Fruit fly (Drosophila melanogaster) whole organism, embryonic: Measurements from ENCODE around the gene CG31139.

Experiments
- Abd-B ChIP-seq: fragments of 200-800 bp; sonication (Bioruptor generic); optimal IDR thresholded peaks from 2 replicates; lab custom pipeline; 2018; ENCODE audit warnings: missing biosample characterization, mild to moderate bottlenecking, missing genetic modification characterization, moderate library complexity
- BtbVII ChIP-seq: fragments of 200-800 bp; sonication (Bioruptor generic); optimal IDR thresholded peaks from 3 replicates; lab custom pipeline; 2017; ENCODE audit warnings: missing biosample characterization, mild to moderate bottlenecking, missing genetic modification characterization
- CG14710 ChIP-seq: fragments of 200-800 bp; sonication (Bioruptor generic); optimal IDR thresholded peaks from 3 replicates; lab custom pipeline; 2019; ENCODE audit warnings: missing biosample characterization, mild to moderate bottlenecking, missing genetic modification characterization, moderate library complexity
- CG1529 ChIP-seq: fragments of 200-800 bp; sonication (Bioruptor generic); optimal IDR thresholded peaks from 3 replicates; lab custom pipeline; 2018; ENCODE audit warnings: missing biosample characterization, missing genetic modification characterization
- CG1602 ChIP-seq: fragments of 200-800 bp; sonication (Bioruptor generic); optimal IDR thresholded peaks from 3 replicates; lab custom pipeline; 2016; ENCODE audit warnings: missing biosample characterization, missing genetic modification characterization
- CG1647 ChIP-seq: fragments of 200-800 bp; sonication (Bioruptor generic); optimal IDR thresholded peaks from 3 replicates; lab custom pipeline; 2016; ENCODE audit warnings: missing biosample characterization, missing genetic modification characterization
- CG1792 ChIP-seq: fragments of 200-800 bp; sonication (Bioruptor generic); optimal IDR thresholded peaks from 2 replicates; lab custom pipeline; 2016; ENCODE audit warnings: missing biosample characterization, missing genetic modification characterization
- CG2129 ChIP-seq: fragments of 200-800 bp; sonication (Bioruptor generic); IDR thresholded peaks from 2 replicates; pipeline ENCODE4 v1.3.6; 2022; ENCODE audit warnings: missing biosample characterization, missing genetic modification characterization; ENCODE audit not compliant: partially characterized antibody
- CG34422 ChIP-seq: fragments of 200-800 bp; sonication (Bioruptor generic); IDR thresholded peaks from 3 replicates; pipeline ENCODE4 v1.3.6; 2022; ENCODE audit warnings: missing biosample characterization, missing genetic modification characterization
- CG3726 ChIP-seq: fragments of 200-800 bp; sonication (Bioruptor generic); IDR thresholded peaks from 3 replicates; pipeline ENCODE4, ENCODE4 v1.3.6; 2022; ENCODE audit warnings: missing biosample characterization, missing genetic modification characterization
- CG4404 ChIP-seq: fragments of 200-800 bp; sonication (Bioruptor generic); IDR thresholded peaks from 2 replicates; pipeline ENCODE4 v1.3.6; 2022; ENCODE audit warnings: missing biosample characterization, missing genetic modification characterization
- CG4730 ChIP-seq: fragments of 200-800 bp; sonication (Bioruptor generic); IDR thresholded peaks from 2 replicates; pipeline ENCODE4 v1.3.6; 2022; ENCODE audit warnings: missing biosample characterization, missing genetic modification characterization
- CG6813 ChIP-seq: fragments of 200-800 bp; sonication (Bioruptor generic); optimal IDR thresholded peaks from 2 replicates; lab custom pipeline; 2017; ENCODE audit warnings: missing biosample characterization, missing genetic modification characterization, mild to moderate bottlenecking, moderate library complexity, missing genetic modification reagents
- CG9817 ChIP-seq: fragments of 200-800 bp; sonication (Bioruptor generic); optimal IDR thresholded peaks from 2 replicates; lab custom pipeline; 2018; ENCODE audit warnings: missing biosample characterization, mild to moderate bottlenecking, missing genetic modification characterization, moderate library complexity
- CHES-1-like ChIP-seq: fragments of 200-800 bp; sonication (Bioruptor generic); optimal IDR thresholded peaks from 2 replicates; lab custom pipeline; 2016; ENCODE audit warnings: missing biosample characterization, missing genetic modification characterization
- D ChIP-seq, 2 experiments: fragments of 200-800 bp in 1 of 2; fragments of >200 bp in 1 of 2; sonication (Bioruptor generic) in 1 of 2; optimal IDR thresholded peaks; 2 replicates in 1 of 2; 3 replicates in 1 of 2; lab custom pipeline; 2017; ENCODE audit warnings: mild to moderate bottlenecking in 1 of 2, missing biosample characterization in 1 of 2, missing genetic modification characterization in 1 of 2, missing genetic modification reagents in 1 of 2
- Deaf1 ChIP-seq: fragments of 200-800 bp; optimal IDR thresholded peaks from 3 replicates; lab custom pipeline; 2019; ENCODE audit warnings: missing biosample characterization, mild to moderate bottlenecking, missing genetic modification characterization, moderate library complexity
- Dfd ChIP-seq, 2 experiments: fragments of >200 bp; optimal IDR thresholded peaks; 2 replicates each; lab custom pipeline; 2017; ENCODE audit warnings: missing biosample characterization in 2 of 2, missing genetic modification characterization in 2 of 2
- Doc3 ChIP-seq: fragments of 200-800 bp; sonication (Bioruptor generic); IDR thresholded peaks from 3 replicates; pipeline ENCODE4 v1.3.6; 2022; ENCODE audit warnings: missing biosample characterization, missing genetic modification characterization; ENCODE audit not compliant: partially characterized antibody
- Hr78 ChIP-seq, 2 experiments: fragments of 200-800 bp in 1 of 2; fragments of >200 bp in 1 of 2; sonication (Bioruptor generic) in 1 of 2; optimal IDR thresholded peaks; 2 replicates each; lab custom pipeline; 2017 to 2019; ENCODE audit warnings: missing biosample characterization in 2 of 2, missing genetic modification characterization in 2 of 2, mild to moderate bottlenecking in 1 of 2, moderate library complexity in 1 of 2
- MESR4 ChIP-seq: fragments of 200-800 bp; sonication (Bioruptor generic); optimal IDR thresholded peaks from 2 replicates; lab custom pipeline; 2018; ENCODE audit warnings: missing biosample characterization, mild to moderate bottlenecking, missing genetic modification characterization, moderate library complexity
- Mes4 ChIP-seq: fragments of 200-800 bp; sonication (Bioruptor generic); optimal IDR thresholded peaks from 2 replicates; lab custom pipeline; 2016; ENCODE audit warnings: missing biosample characterization, missing genetic modification characterization
- Nf-YA ChIP-seq: fragments of 200-800 bp; sonication (Bioruptor generic); IDR thresholded peaks from 2 replicates; pipeline ENCODE4 v1.3.6; 2022; ENCODE audit warnings: missing biosample characterization, missing genetic modification characterization
- Rfx ChIP-seq: fragments of 200-800 bp; sonication (Bioruptor generic); IDR thresholded peaks from 2 replicates; pipeline ENCODE4 v1.3.6; 2022; ENCODE audit warnings: missing biosample characterization, missing genetic modification characterization
- Scr ChIP-seq: fragments of 200-800 bp; sonication (Bioruptor generic); IDR thresholded peaks from 2 replicates; pipeline ENCODE4 v1.3.6; 2022; ENCODE audit warnings: missing biosample characterization, missing genetic modification characterization; ENCODE audit not compliant: partially characterized antibody
- Six4 ChIP-seq: fragments of 200-800 bp; sonication (Bioruptor generic); optimal IDR thresholded peaks from 2 replicates; lab custom pipeline; 2016; ENCODE audit warnings: missing biosample characterization, missing genetic modification characterization
- Sox100B ChIP-seq: fragments of 200-800 bp; sonication (Bioruptor generic); optimal IDR thresholded peaks from 3 replicates; lab custom pipeline; 2018; ENCODE audit warnings: missing biosample characterization, mild to moderate bottlenecking, missing genetic modification characterization
- ap ChIP-seq: fragments of 200-800 bp; sonication (Bioruptor generic); IDR thresholded peaks from 2 replicates; pipeline ENCODE4 v1.3.6; 2022; ENCODE audit warnings: missing biosample characterization, missing genetic modification characterization
- ara ChIP-seq: fragments of 200-800 bp; sonication (Bioruptor generic); IDR thresholded peaks from 2 replicates; pipeline ENCODE4 v1.3.6; 2022; ENCODE audit warnings: missing biosample characterization, missing genetic modification characterization
- cas ChIP-seq: fragments of 200-800 bp; sonication (Bioruptor generic); IDR thresholded peaks from 2 replicates; pipeline ENCODE4 v1.3.6; 2022; ENCODE audit warnings: missing biosample characterization, missing genetic modification characterization
- crc ChIP-seq: fragments of 200-800 bp; sonication (Bioruptor generic); optimal IDR thresholded peaks from 2 replicates; lab custom pipeline; 2016; ENCODE audit warnings: missing biosample characterization, missing genetic modification characterization
- cwo ChIP-seq: fragments of 200-800 bp; sonication (Bioruptor generic); optimal IDR thresholded peaks from 3 replicates; lab custom pipeline; 2017; ENCODE audit warnings: missing biosample characterization, missing genetic modification characterization, mild to moderate bottlenecking, moderate library complexity, missing genetic modification reagents
- dmrt99B ChIP-seq: fragments of 200-800 bp; sonication (Bioruptor generic); optimal IDR thresholded peaks from 2 replicates; lab custom pipeline; 2018; ENCODE audit warnings: missing biosample characterization, mild to moderate bottlenecking, missing genetic modification characterization, moderate library complexity
- emc ChIP-seq: fragments of 200-800 bp; sonication (Bioruptor generic); optimal IDR thresholded peaks from 2 replicates; lab custom pipeline; 2016; ENCODE audit warnings: missing biosample characterization, missing genetic modification characterization
- hbn ChIP-seq: fragments of 200-800 bp; sonication (Bioruptor generic); IDR thresholded peaks from 2 replicates; pipeline ENCODE4 v1.3.6; 2022; ENCODE audit warnings: missing biosample characterization, missing genetic modification characterization; ENCODE audit not compliant: partially characterized antibody
- hkb ChIP-seq, 2 experiments: fragments of 200-800 bp in 1 of 2; fragments of >200 bp in 1 of 2; sonication (Bioruptor generic) in 1 of 2; IDR thresholded peaks in 1 of 2; optimal IDR thresholded peaks in 1 of 2; 2 replicates each; pipeline versions ENCODE4 v1.3.6 to Lab custom; 2017 to 2022; ENCODE audit warnings: missing biosample characterization in 1 of 2, missing genetic modification characterization in 1 of 2
- lbe ChIP-seq: fragments of 200-800 bp; sonication (Bioruptor generic); optimal IDR thresholded peaks from 2 replicates; lab custom pipeline; 2016; ENCODE audit warnings: missing biosample characterization, mild to moderate bottlenecking, missing genetic modification characterization
- lov ChIP-seq, 2 experiments: fragments of 200-800 bp in 1 of 2; fragments of >200 bp in 1 of 2; sonication (Bioruptor generic) in 1 of 2; IDR thresholded peaks in 1 of 2; optimal IDR thresholded peaks in 1 of 2; 2 replicates in 1 of 2; 3 replicates in 1 of 2; pipeline versions ENCODE4 v1.3.6 to Lab custom; 2017 to 2022; ENCODE audit warnings: missing biosample characterization in 1 of 2, missing genetic modification characterization in 1 of 2
- nmo ChIP-seq: fragments of 200-800 bp; sonication (Bioruptor generic); optimal IDR thresholded peaks from 2 replicates; lab custom pipeline; 2018; ENCODE audit warnings: missing biosample characterization, mild to moderate bottlenecking, missing genetic modification characterization, moderate library complexity
- pita ChIP-seq: fragments of 200-800 bp; sonication (Bioruptor generic); optimal IDR thresholded peaks from 2 replicates; lab custom pipeline; 2017; ENCODE audit warnings: missing biosample characterization, mild to moderate bottlenecking, missing genetic modification characterization
- pnt ChIP-seq: fragments of 200-800 bp; sonication (Bioruptor generic); optimal IDR thresholded peaks from 3 replicates; lab custom pipeline; 2016; ENCODE audit warnings: missing biosample characterization, missing genetic modification characterization
- sens-2 ChIP-seq: fragments of 200-800 bp; sonication (Bioruptor generic); IDR thresholded peaks from 2 replicates; pipeline ENCODE4 v1.3.6; 2022; ENCODE audit warnings: missing biosample characterization, missing genetic modification characterization
- sima ChIP-seq: fragments of 200-800 bp; sonication (Bioruptor generic); optimal IDR thresholded peaks from 2 replicates; lab custom pipeline; 2016; ENCODE audit warnings: missing biosample characterization, missing genetic modification characterization
- trem ChIP-seq: fragments of 200-800 bp; optimal IDR thresholded peaks from 3 replicates; lab custom pipeline; 2019; ENCODE audit warnings: missing biosample characterization, mild to moderate bottlenecking, missing genetic modification characterization, moderate library complexity
- ttk ChIP-seq: fragments of 200-800 bp; sonication (Bioruptor generic); IDR thresholded peaks from 2 replicates; pipeline ENCODE4 v2.1.2; 2022; ENCODE audit warnings: missing biosample characterization, missing genetic modification characterization
- vvl ChIP-seq: fragments of 200-800 bp; sonication (Bioruptor generic); IDR thresholded peaks from 2 replicates; pipeline ENCODE4 v1.3.6; 2022; ENCODE audit warnings: missing biosample characterization, missing genetic modification characterization

Gene CG31139

dm6 chr3R:22724149-22724973, 24.5 kb downstream of the CG31139 start, which contains the start of gene Irp-1A (continued):
- peak; percentile 10 for TF ChIP-seq CG1647 (GFP tag; lab: Kevin White, UChicago)
- TF ChIP-seq nmo (GFP tag; lab: Kevin White, UChicago) = peak; percentile 82
- TF ChIP-seq Mes4 (GFP tag; lab: Kevin White, UChicago) = no peak
- peak; percentile 80 for TF ChIP-seq trem (tag; lab: Kevin White, UChicago)
- TF ChIP-seq CG14710 (tag; lab: Kevin White, UChicago) = peak; percentile 81
- TF ChIP-seq pita (GFP tag; lab: Kevin White, UChicago) = no peak
- peak; percentile 30 for TF ChIP-seq BtbVII (GFP tag; lab: Kevin White, UChicago)
- TF ChIP-seq hkb (optimal IDR thresholded peaks at IDR 0.05; lab: Kevin White, UChicago) = no peak
- TF ChIP-seq hkb (GFP tag; IDR thresholded peaks at IDR 0.05; lab: Robert Waterston, UW) = peak; percentile 77
- peak; percentile 86 for TF ChIP-seq CG34422 (GFP tag; lab: Robert Waterston, UW)
- TF ChIP-seq ara (GFP tag; lab: Robert Waterston, UW) = no peak; the same call in 1 of the 2 replicates
- TF ChIP-seq cas (GFP tag; lab: Robert Waterston, UW) = peak; percentile 28; the same call in 1 of the 2 replicates
- TF ChIP-seq Abd-B (GFP tag; lab: Kevin White, UChicago) = peak; percentile 37
- TF ChIP-seq Scr (GFP tag; lab: Robert Waterston, UW) = peak; percentile 90
- TF ChIP-seq sima (GFP tag; lab: Kevin White, UChicago) = no peak
- peak; percentile 81 for TF ChIP-seq Sox100B
- peak; percentile 58 for TF ChIP-seq CHES-1-like (GFP tag; lab: Kevin White, UChicago)
- TF ChIP-seq D (optimal IDR thresholded peaks at IDR 0.05; lab: Kevin White, UChicago) = no peak
- peak; percentile 33 for TF ChIP-seq D (GFP tag; optimal IDR thresholded peaks at IDR 0.05; lab: Kevin White, UChicago)
- TF ChIP-seq Doc3 (GFP tag; lab: Robert Waterston, UW) = peak; percentile 77
- TF ChIP-seq CG1529 (GFP tag; lab: Kevin White, UChicago) = peak; percentile 9
- TF ChIP-seq Deaf1 (tag; lab: Kevin White, UChicago) = peak; percentile 57
- peak; percentile 25; the same call in 1 of the 2 replicates for TF ChIP-seq CG4404 (GFP tag; lab: Robert Waterston, UW)
- TF ChIP-seq Hr78 (GFP tag; optimal IDR thresholded peaks at IDR 0.05; lab: Kevin White, UChicago) = peak in 1 of 2 experiments; percentile 23
- TF ChIP-seq Nf-YA = peak; percentile 15; the same call in 1 of the 2 replicates
- TF ChIP-seq Rfx (GFP tag; lab: Robert Waterston, UW) = peak; percentile 86
- no peak for TF ChIP-seq Dfd (GFP tag; optimal IDR thresholded peaks at IDR 0.05; lab: Kevin White, UChicago)
- peak; percentile 74 for TF ChIP-seq ttk
- TF ChIP-seq hbn (GFP tag; lab: Robert Waterston, UW) = peak; percentile 83
- TF ChIP-seq sens-2 = no peak
- peak; percentile 71 for TF ChIP-seq CG2129 (GFP tag; lab: Robert Waterston, UW)
- TF ChIP-seq dmrt99B (tag; lab: Kevin White, UChicago) = peak; percentile 83
- TF ChIP-seq pnt (GFP tag; lab: Kevin White, UChicago) = no peak
- peak; percentile 59 for TF ChIP-seq CG9817
- peak; percentile 60 for TF ChIP-seq cwo (GFP tag; lab: Kevin White, UChicago)
- no peak for TF ChIP-seq emc (GFP tag; lab: Kevin White, UChicago)
- peak; percentile 56 for TF ChIP-seq lbe (GFP tag; lab: Kevin White, UChicago)
- TF ChIP-seq CG3726 (GFP tag; lab: Robert Waterston, UW) = no peak
- peak; percentile 52 for TF ChIP-seq CG6813 (GFP tag; lab: Kevin White, UChicago)
- TF ChIP-seq CG4730 = peak; percentile 70
- TF ChIP-seq MESR4 (GFP tag; lab: Kevin White, UChicago) = peak; percentile 62
- peak; percentile 18 for TF ChIP-seq CG1792 (GFP tag; lab: Kevin White, UChicago)
- TF ChIP-seq lov (optimal IDR thresholded peaks at IDR 0.05; lab: Kevin White, UChicago) = no peak
- TF ChIP-seq lov (GFP tag; IDR thresholded peaks at IDR 0.05; lab: Robert Waterston, UW) = 0 out of 3 replicates have a peak, but pooled peaks have one; percentile 57
- TF ChIP-seq CG1602 (GFP tag; lab: Kevin White, UChicago) = peak; percentile 45
- peak; percentile 90 for TF ChIP-seq vvl (GFP tag; lab: Robert Waterston, UW)
- peak; percentile 71 for TF ChIP-seq Six4 (GFP tag; lab: Kevin White, UChicago)
- TF ChIP-seq crc (GFP tag; lab: Kevin White, UChicago) = no peak
- TF ChIP-seq ap (GFP tag; lab: Robert Waterston, UW) = peak; percentile 58
